Worm (Caenorhabditis elegans) whole organism, late embryonic: ENCODE data around the gene pdhb-1.

Experiments used
- ama-1 ChIP-seq: fragments of 150-350 bp; optimal IDR thresholded peaks from 2 replicates; lab custom pipeline; 2014
- fkh-10 ChIP-seq: fragments of 150-350 bp; optimal IDR thresholded peaks from 2 replicates; lab custom pipeline; 2014; ENCODE audit warnings: missing biosample characterization, missing genetic modification reagents, missing genetic modification characterization
- nhr-11 ChIP-seq: fragments of 150-350 bp; optimal IDR thresholded peaks from 2 replicates; lab custom pipeline; 2014; ENCODE audit warnings: missing biosample characterization, missing genetic modification characterization
- pag-3 ChIP-seq: sonication (generic microtip); optimal IDR thresholded peaks from 2 replicates; lab custom pipeline; 2016; ENCODE audit warnings: missing compliant biosample characterization, missing genetic modification characterization, borderline replicate concordance
- pha-2 ChIP-seq: sonication (generic microtip); optimal IDR thresholded peaks from 2 replicates; lab custom pipeline; 2017; ENCODE audit warnings: mild to moderate bottlenecking, missing genetic modification characterization, missing compliant biosample characterization
- pqm-1 ChIP-seq: sonication (generic microtip); optimal IDR thresholded peaks from 2 replicates; lab custom pipeline; 2016; ENCODE audit warnings: missing genetic modification characterization, missing compliant biosample characterization
- ref-2 ChIP-seq: sonication (generic microtip); optimal IDR thresholded peaks from 2 replicates; lab custom pipeline; 2016; ENCODE audit warnings: missing genetic modification characterization, missing compliant biosample characterization
- unc-42 ChIP-seq: sonication (generic microtip); optimal IDR thresholded peaks from 2 replicates; lab custom pipeline; 2016; ENCODE audit warnings: missing genotype, missing genetic modification characterization, missing compliant biosample characterization

- TF ChIP-seq ama-1 (lab: Kevin White, UChicago) (no peak), pag-3 (tag; lab: Kevin White, UChicago) (no peak), unc-42 (tag; lab: Kevin White, UChicago) (no peak), ref-2 (tag; lab: Kevin White, UChicago) (no peak), nhr-11 (tag; lab: Kevin White, UChicago) (no peak), fkh-10 (no peak), pha-2 (no peak), pqm-1 (tag; lab: Kevin White, UChicago) (no peak)
Measured at ce11 chrIV:3439354-3439753, 39.9 kb downstream of the pdhb-1 start, which contains the start of gene grd-3.
